Fruit fly (Drosophila melanogaster) whole organism, embryonic: ENCODE results near the gene phr6-4.

Experiments
- Atf-2 ChIP-seq: fragments of 200-800 bp; sonication (Bioruptor generic); optimal IDR thresholded peaks from 2 replicates; lab custom pipeline; 2016; ENCODE audit warnings: missing biosample characterization, missing genetic modification characterization
- B-H1 ChIP-seq: fragments of 200-800 bp; sonication (Bioruptor generic); IDR thresholded peaks from 3 replicates; pipeline ENCODE4 v1.3.6; 2022; ENCODE audit warnings: missing biosample characterization, missing genetic modification characterization
- Bgb ChIP-seq: fragments of 200-800 bp; sonication (Bioruptor generic); IDR thresholded peaks from 2 replicates; pipeline ENCODE4 v1.3.6; 2022; ENCODE audit warnings: missing biosample characterization, missing genetic modification characterization; ENCODE audit not compliant: partially characterized antibody
- Bteb2 ChIP-seq: fragments of 200-800 bp; sonication (Bioruptor generic); optimal IDR thresholded peaks from 2 replicates; lab custom pipeline; 2016; ENCODE audit warnings: missing biosample characterization, missing genetic modification characterization
- CG10431 ChIP-seq: fragments of 200-800 bp; sonication (Bioruptor generic); optimal IDR thresholded peaks from 3 replicates; lab custom pipeline; 2018; ENCODE audit warnings: missing biosample characterization, mild to moderate bottlenecking, missing genetic modification characterization
- CG11695 ChIP-seq: fragments of 200-800 bp; sonication (Bioruptor generic); IDR thresholded peaks from 3 replicates; pipeline ENCODE4 v1.3.6; 2022; ENCODE audit warnings: missing biosample characterization, missing genetic modification characterization
- CG12659 ChIP-seq: fragments of 200-800 bp; sonication (Bioruptor generic); optimal IDR thresholded peaks from 3 replicates; lab custom pipeline; 2017; ENCODE audit warnings: mild to moderate bottlenecking, missing biosample characterization, missing genetic modification reagents, missing genetic modification characterization
- CG14710 ChIP-seq: fragments of 200-800 bp; sonication (Bioruptor generic); optimal IDR thresholded peaks from 3 replicates; lab custom pipeline; 2019; ENCODE audit warnings: missing biosample characterization, mild to moderate bottlenecking, missing genetic modification characterization, moderate library complexity
- CG17361 ChIP-seq: fragments of 200-800 bp; sonication (Bioruptor generic); IDR thresholded peaks from 3 replicates; pipeline ENCODE4 v1.3.6; 2022; ENCODE audit warnings: missing biosample characterization, missing genetic modification characterization
- CG18476 ChIP-seq: fragments of 200-800 bp; sonication (Bioruptor generic); optimal IDR thresholded peaks from 2 replicates; lab custom pipeline; 2016; ENCODE audit warnings: missing biosample characterization, mild to moderate bottlenecking, missing genetic modification characterization
- CG2712 ChIP-seq: fragments of 200-800 bp; optimal IDR thresholded peaks from 3 replicates; lab custom pipeline; 2019; ENCODE audit warnings: missing biosample characterization, mild to moderate bottlenecking, missing genetic modification characterization, moderate library complexity
- CG30020 ChIP-seq: fragments of 200-800 bp; optimal IDR thresholded peaks from 2 replicates; lab custom pipeline; 2019; ENCODE audit warnings: missing biosample characterization, mild to moderate bottlenecking, missing genetic modification characterization, moderate library complexity
- CG31441 ChIP-seq: fragments of 200-800 bp; sonication (Bioruptor generic); IDR thresholded peaks from 2 replicates; pipeline ENCODE4 v1.3.6; 2022; ENCODE audit warnings: missing biosample characterization, missing genetic modification characterization
- CG32767 ChIP-seq: fragments of 200-800 bp; sonication (Bioruptor generic); IDR thresholded peaks from 2 replicates; pipeline ENCODE4 v1.3.6; 2022; ENCODE audit warnings: missing biosample characterization, missing genetic modification characterization
- CG33213 ChIP-seq: fragments of 200-800 bp; sonication (Bioruptor generic); optimal IDR thresholded peaks from 3 replicates; lab custom pipeline; 2016; ENCODE audit warnings: missing biosample characterization, missing genetic modification characterization
- CG4328 ChIP-seq: fragments of 200-800 bp; sonication (Bioruptor generic); optimal IDR thresholded peaks from 3 replicates; lab custom pipeline; 2017; ENCODE audit warnings: missing biosample characterization, missing genetic modification reagents, missing genetic modification characterization
- CG43689 ChIP-seq: fragments of 200-800 bp; sonication (Bioruptor generic); IDR thresholded peaks from 2 replicates; pipeline ENCODE4 v1.3.6; 2022; ENCODE audit warnings: missing biosample characterization, missing genetic modification characterization
- CG5953 ChIP-seq: fragments of 200-800 bp; sonication (Bioruptor generic); IDR thresholded peaks from 2 replicates; pipeline ENCODE4 v1.3.6; 2022; ENCODE audit warnings: missing biosample characterization, missing genetic modification characterization
- CG6689 ChIP-seq: fragments of 200-800 bp; sonication (Bioruptor generic); IDR thresholded peaks from 2 replicates; pipeline ENCODE4 v1.3.6; 2022; ENCODE audit warnings: missing biosample characterization, missing genetic modification characterization
- CG8924 ChIP-seq: fragments of 200-800 bp; optimal IDR thresholded peaks from 3 replicates; lab custom pipeline; 2019; ENCODE audit warnings: missing biosample characterization, mild to moderate bottlenecking, missing genetic modification characterization, moderate library complexity
- CTCF ChIP-seq: fragments of 200-800 bp; sonication (Bioruptor generic); optimal IDR thresholded peaks from 2 replicates; lab custom pipeline; 2017; ENCODE audit warnings: missing biosample characterization, mild to moderate bottlenecking, missing genetic modification characterization, moderate library complexity
- CoRest ChIP-seq: fragments of 200-800 bp; sonication (Bioruptor generic); optimal IDR thresholded peaks from 3 replicates; lab custom pipeline; 2018; ENCODE audit warnings: missing biosample characterization, mild to moderate bottlenecking, missing genetic modification characterization, moderate library complexity
- D19A ChIP-seq: fragments of 200-800 bp; optimal IDR thresholded peaks from 3 replicates; lab custom pipeline; 2019; ENCODE audit warnings: missing biosample characterization, mild to moderate bottlenecking, missing genetic modification characterization, moderate library complexity
- Dad ChIP-seq: fragments of 200-800 bp; sonication (Bioruptor generic); optimal IDR thresholded peaks from 3 replicates; lab custom pipeline; 2016; ENCODE audit warnings: missing biosample characterization, missing genetic modification characterization
- E2f1 ChIP-seq: fragments of 200-800 bp; sonication (Bioruptor generic); IDR thresholded peaks from 2 replicates; pipeline ENCODE4 v1.3.6; 2022; ENCODE audit warnings: missing biosample characterization, missing genetic modification characterization
- Gug ChIP-seq: fragments of 200-800 bp; sonication (Bioruptor generic); IDR thresholded peaks from 4 replicates; pipeline ENCODE4 v1.3.6; 2022; ENCODE audit warnings: missing biosample characterization, missing genetic modification characterization
- HHEX ChIP-seq: fragments of 200-800 bp; sonication (Bioruptor generic); optimal IDR thresholded peaks from 3 replicates; lab custom pipeline; 2017; ENCODE audit warnings: missing biosample characterization, mild to moderate bottlenecking, missing genetic modification characterization, missing genetic modification reagents
- HmgZ ChIP-seq: fragments of 200-800 bp; sonication (Bioruptor generic); optimal IDR thresholded peaks from 2 replicates; lab custom pipeline; 2018; ENCODE audit warnings: missing biosample characterization, mild to moderate bottlenecking, missing genetic modification characterization
- Hr3 ChIP-seq: fragments of 200-800 bp; sonication (Bioruptor generic); optimal IDR thresholded peaks from 3 replicates; lab custom pipeline; 2016; ENCODE audit warnings: missing biosample characterization, missing genetic modification characterization
- Lhr ChIP-seq: fragments of 200-800 bp; sonication (Bioruptor generic); optimal IDR thresholded peaks from 3 replicates; lab custom pipeline; 2017; ENCODE audit warnings: mild to moderate bottlenecking, missing biosample characterization, missing genetic modification reagents, missing genetic modification characterization
- MESR4 ChIP-seq: fragments of 200-800 bp; sonication (Bioruptor generic); optimal IDR thresholded peaks from 2 replicates; lab custom pipeline; 2018; ENCODE audit warnings: missing biosample characterization, mild to moderate bottlenecking, missing genetic modification characterization, moderate library complexity
- Max ChIP-seq: fragments of 200-800 bp; sonication (Bioruptor generic); optimal IDR thresholded peaks from 2 replicates; lab custom pipeline; 2016; ENCODE audit warnings: missing biosample characterization, mild to moderate bottlenecking, missing genetic modification characterization
- Med ChIP-seq: fragments of 200-800 bp; sonication (Bioruptor generic); peaks from one replicate; lab custom pipeline; 2016; ENCODE audit warnings: missing biosample characterization, missing genetic modification characterization, mild to moderate bottlenecking, inconsistent platforms, moderate library complexity
- Nf-YA ChIP-seq: fragments of 200-800 bp; sonication (Bioruptor generic); IDR thresholded peaks from 2 replicates; pipeline ENCODE4 v1.3.6; 2022; ENCODE audit warnings: missing biosample characterization, missing genetic modification characterization
- NfI ChIP-seq: fragments of 200-800 bp; sonication (Bioruptor generic); optimal IDR thresholded peaks from 3 replicates; lab custom pipeline; 2018; ENCODE audit warnings: missing biosample characterization, mild to moderate bottlenecking, missing genetic modification characterization, moderate library complexity
- Oaz ChIP-seq: fragments of 200-800 bp; sonication (Bioruptor generic); IDR thresholded peaks from 2 replicates; pipeline ENCODE4 v1.3.6; 2022; ENCODE audit warnings: missing biosample characterization, missing genetic modification characterization
- Xbp1 ChIP-seq: fragments of 200-800 bp; sonication (Bioruptor generic); optimal IDR thresholded peaks from 3 replicates; lab custom pipeline; 2016; ENCODE audit warnings: missing biosample characterization, mild to moderate bottlenecking, missing genetic modification characterization
- YL-1 ChIP-seq: fragments of 200-800 bp; sonication (Bioruptor generic); optimal IDR thresholded peaks from 3 replicates; lab custom pipeline; 2017; ENCODE audit warnings: missing biosample characterization, mild to moderate bottlenecking, missing genetic modification characterization
- dmrt99B ChIP-seq: fragments of 200-800 bp; sonication (Bioruptor generic); optimal IDR thresholded peaks from 2 replicates; lab custom pipeline; 2018; ENCODE audit warnings: missing biosample characterization, mild to moderate bottlenecking, missing genetic modification characterization, moderate library complexity
- ftz-f1 ChIP-seq: fragments of 200-800 bp; sonication (Bioruptor generic); optimal IDR thresholded peaks from 2 replicates; lab custom pipeline; 2016; ENCODE audit warnings: missing biosample characterization, missing genetic modification characterization
- fu2 ChIP-seq: fragments of 200-800 bp; sonication (Bioruptor generic); optimal IDR thresholded peaks from 2 replicates; lab custom pipeline; 2016; ENCODE audit warnings: missing biosample characterization, missing genetic modification characterization
- kah ChIP-seq: fragments of 200-800 bp; sonication (Bioruptor generic); optimal IDR thresholded peaks from 2 replicates; lab custom pipeline; 2018; ENCODE audit warnings: missing biosample characterization, mild to moderate bottlenecking, missing genetic modification characterization
- lbe ChIP-seq: fragments of 200-800 bp; sonication (Bioruptor generic); optimal IDR thresholded peaks from 2 replicates; lab custom pipeline; 2016; ENCODE audit warnings: missing biosample characterization, mild to moderate bottlenecking, missing genetic modification characterization
- lov ChIP-seq, 2 experiments: fragments of 200-800 bp in 1 of 2; fragments of >200 bp in 1 of 2; sonication (Bioruptor generic) in 1 of 2; IDR thresholded peaks in 1 of 2; optimal IDR thresholded peaks in 1 of 2; 2 replicates in 1 of 2; 3 replicates in 1 of 2; pipeline versions ENCODE4 v1.3.6 to Lab custom; 2017 to 2022; ENCODE audit warnings: missing biosample characterization in 1 of 2, missing genetic modification characterization in 1 of 2
- pho ChIP-seq: fragments of 200-800 bp; sonication (Bioruptor generic); optimal IDR thresholded peaks from 2 replicates; lab custom pipeline; 2016; ENCODE audit warnings: missing biosample characterization, missing genetic modification characterization
- pum ChIP-seq: fragments of 200-800 bp; sonication (Bioruptor generic); optimal IDR thresholded peaks from 2 replicates; lab custom pipeline; 2016; ENCODE audit warnings: missing biosample characterization, missing genetic modification characterization
- sens-2 ChIP-seq: fragments of 200-800 bp; sonication (Bioruptor generic); IDR thresholded peaks from 2 replicates; pipeline ENCODE4 v1.3.6; 2022; ENCODE audit warnings: missing biosample characterization, missing genetic modification characterization
- sna ChIP-seq: fragments of 200-800 bp; sonication (Bioruptor generic); IDR thresholded peaks from 2 replicates; pipeline ENCODE4 v1.3.6; 2022; ENCODE audit warnings: missing biosample characterization, missing genetic modification characterization; ENCODE audit not compliant: partially characterized antibody
- twi ChIP-seq: fragments of 200-800 bp; optimal IDR thresholded peaks from 2 replicates; lab custom pipeline; 2019; ENCODE audit warnings: missing biosample characterization, mild to moderate bottlenecking, missing genetic modification characterization, moderate library complexity

Gene phr6-4

DNA sequence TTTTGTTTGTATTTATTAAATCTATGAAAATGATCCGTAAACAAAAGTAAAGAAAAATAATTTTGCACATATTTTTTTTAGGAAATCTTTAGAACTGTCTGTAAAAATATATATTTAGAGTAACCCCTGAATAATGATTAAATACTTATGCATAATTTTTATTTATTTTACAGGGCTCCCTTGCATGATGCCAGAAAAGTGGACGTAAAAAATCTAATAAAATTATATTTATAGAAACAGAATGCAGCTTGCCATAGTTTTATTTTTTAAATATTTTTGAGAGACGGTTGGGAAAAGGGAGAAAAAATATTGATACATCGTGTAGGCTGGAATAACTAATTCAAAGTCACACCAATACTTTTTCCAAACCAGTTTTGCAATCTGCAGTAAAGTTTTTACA is 3.0 kb upstream of the phr6-4 start, which contains the start of gene CG18810:
Gene CG18810, plus strand, starts transcription at position 301 of the 400 bp plus-strand sequence.
- TF ChIP-seq Hr3 (GFP tag; lab: Kevin White, UChicago) (no peak), CG6689 (GFP tag; lab: Robert Waterston, UW) (no peak), Bgb (no peak), Nf-YA (GFP tag; lab: Robert Waterston, UW) (no peak), CoRest (tag; lab: Kevin White, UChicago) (no peak), sna (GFP tag; lab: Robert Waterston, UW) (no peak), Oaz (GFP tag; lab: Robert Waterston, UW) (no peak), CG8924 (tag; lab: Kevin White, UChicago) (no peak), lov (optimal IDR thresholded peaks at IDR 0.05; lab: Kevin White, UChicago) (no peak), lov (GFP tag; IDR thresholded peaks at IDR 0.05; lab: Robert Waterston, UW) (no peak), CG18476 (GFP tag; lab: Kevin White, UChicago) (no peak), D19A (tag; lab: Kevin White, UChicago) (no peak), CG17361 (GFP tag; lab: Robert Waterston, UW) (no peak), Gug (GFP tag; lab: Robert Waterston, UW) (no peak), HHEX (GFP tag; lab: Kevin White, UChicago) (no peak), NfI (GFP tag; lab: Kevin White, UChicago) (no peak), CG31441 (GFP tag; lab: Robert Waterston, UW) (no peak), Atf-2 (no peak), CG43689 (GFP tag; lab: Robert Waterston, UW) (no peak), CG11695 (no peak)

dm6 chr2L:20647240-20647908 is 1.8 kb upstream of the phr6-4 start:
- TF ChIP-seq ftz-f1 (GFP tag; lab: Kevin White, UChicago) (peak; percentile 0), twi (tag; lab: Kevin White, UChicago) (peak; percentile 1), Dad (peak; percentile 6), Lhr (GFP tag; lab: Kevin White, UChicago) (peak; percentile 30), CG32767 (GFP tag; lab: Robert Waterston, UW) (no peak), CG12659 (GFP tag; lab: Kevin White, UChicago) (peak; percentile 63), Xbp1 (peak; percentile 33), CG8924 (tag; lab: Kevin White, UChicago) (no peak), fu2 (peak; percentile 49), CG30020 (tag; lab: Kevin White, UChicago) (peak; percentile 4), Max (GFP tag; lab: Kevin White, UChicago) (peak; percentile 84), dmrt99B (tag; lab: Kevin White, UChicago) (no peak), CG18476 (GFP tag; lab: Kevin White, UChicago) (no peak), B-H1 (no peak), CG14710 (tag; lab: Kevin White, UChicago) (peak; percentile 24), pum (GFP tag; lab: Kevin White, UChicago) (no peak), CTCF (peak; percentile 53), Med (GFP tag; lab: Kevin White, UChicago) (peak; percentile 82), CG4328 (GFP tag; lab: Kevin White, UChicago) (no peak), HmgZ (peak; percentile 43), sens-2 (no peak), CG2712 (tag; lab: Kevin White, UChicago) (peak; percentile 23), kah (peak; percentile 8), CG33213 (GFP tag; lab: Kevin White, UChicago) (peak; percentile 64), lbe (GFP tag; lab: Kevin White, UChicago) (no peak), MESR4 (GFP tag; lab: Kevin White, UChicago) (peak; percentile 100), CG10431 (peak; percentile 8), YL-1 (GFP tag; lab: Kevin White, UChicago) (peak; percentile 63), E2f1 (GFP tag; lab: Robert Waterston, UW) (no peak), CG5953 (no peak), pho (GFP tag; lab: Kevin White, UChicago) (peak; percentile 11), Bteb2 (GFP tag; lab: Kevin White, UChicago) (peak; percentile 9)
